Worm (Caenorhabditis elegans): ENCODE measurements around the gene F57B9.3.
A peak's percentile ranks its signal among the peaks of the same experiment; 100 is the strongest.

The F57B9.3 gene

ce11 chrIII:6929558-6930167 lies 10.0 kb upstream of the F57B9.3 start, which contains the start of gene inf-1 (continued):
- TF ChIP-seq pha-4 (GFP tag; IDR thresholded peaks at IDR 0.05) (no peak), pha-4 (tag; optimal IDR thresholded peaks at IDR 0.05) (peak; percentile 29), nhr-77 (tag; optimal IDR thresholded peaks at IDR 0.05) (peak; percentile 10), mes-2 (tag; optimal IDR thresholded peaks at IDR 0.05; ENCODE audit: poor library complexity, severe bottlenecking) (peak; percentile 65), nhr-48 (tag; optimal IDR thresholded peaks at IDR 0.05) (no peak), hlh-30 (tag; optimal IDR thresholded peaks at IDR 0.05; ENCODE audit: insufficient read depth) (peak; percentile 25)

ce11 chrIII:6931896-6932295 lies 7.7 kb upstream of the F57B9.3 start, which contains the start of gene byn-1:
Gene byn-1 (plus strand): TSS chrIII:6932001.
- TF ChIP-seq madf-5 (GFP tag; IDR thresholded peaks at IDR 0.05) (0 out of 4 replicates have a peak, but pooled peaks of 1 of the 2 experiments have one; percentile 10), sdz-12 (GFP tag; optimal IDR thresholded peaks at IDR 0.05) (no peak), lin-38 (GFP tag; IDR thresholded peaks at IDR 0.05) (peak; percentile 58), T26A8.4 (GFP tag; IDR thresholded peaks at IDR 0.05) (peak; percentile 40; the same call in 1 of the 2 replicates), nhr-111 (GFP tag; optimal IDR thresholded peaks at IDR 0.05) (no peak), ama-1 (optimal IDR thresholded peaks at IDR 0.05) (peak; percentile 47), Y75B8A.6 (GFP tag; IDR thresholded peaks at IDR 0.05) (no peak), snpc-1.2 (GFP tag; IDR thresholded peaks at IDR 0.05) (peak; percentile 51; the same call in 1 of the 2 replicates), Y105C5A.15 (GFP tag; IDR thresholded peaks at IDR 0.05) (0 out of 2 replicates have a peak, but pooled peaks have one; percentile 9), Y48G9A.11 (GFP tag; IDR thresholded peaks at IDR 0.05) (peak; percentile 46; the same call in 1 of the 2 replicates), F49E8.2 (tag; optimal IDR thresholded peaks at IDR 0.05; ENCODE audit: borderline replicate concordance) (peak; percentile 34), mes-2 (tag; optimal IDR thresholded peaks at IDR 0.05; ENCODE audit: poor library complexity, severe bottlenecking) (peak; percentile 36), duxl-1 (tag; optimal IDR thresholded peaks at IDR 0.05; ENCODE audit: poor library complexity) (peak; percentile 8), pha-4 (GFP tag; IDR thresholded peaks at IDR 0.05) (peak; percentile 54; the same call in 1 of the 2 replicates), pha-4 (tag; optimal IDR thresholded peaks at IDR 0.05) (no peak)

- no peak for TF ChIP-seq sdz-12 (GFP tag; optimal IDR thresholded peaks at IDR 0.05)
- no peak for TF ChIP-seq nhr-28 (tag; optimal IDR thresholded peaks at IDR 0.05)
- TF ChIP-seq fos-1 (tag; optimal IDR thresholded peaks at IDR 0.05), result no peak
- no peak for TF ChIP-seq lir-3 (tag; optimal IDR thresholded peaks at IDR 0.05)
- TF ChIP-seq spr-1 (tag; optimal IDR thresholded peaks at IDR 0.05), result no peak
- peak; percentile 99 for TF ChIP-seq aha-1 (tag)
- TF ChIP-seq fkh-10 (GFP tag; optimal IDR thresholded peaks at IDR 0.05), result no peak
- TF ChIP-seq nhr-48 (tag; optimal IDR thresholded peaks at IDR 0.05), result no peak
- no peak for TF ChIP-seq mep-1 (tag; optimal IDR thresholded peaks at IDR 0.05)
- no peak for TF ChIP-seq zag-1 (tag; optimal IDR thresholded peaks at IDR 0.05)
- TF ChIP-seq skn-1 (tag; optimal IDR thresholded peaks at IDR 0.05), result no peak
- TF ChIP-seq ctbp-1 (GFP tag; IDR thresholded peaks at IDR 0.05), result no peak
- TF ChIP-seq daf-8 (GFP tag; IDR thresholded peaks at IDR 0.05), result no peak
- TF ChIP-seq T26A8.4 (GFP tag; IDR thresholded peaks at IDR 0.05), result no peak
- no peak for TF ChIP-seq mdl-1 (tag; optimal IDR thresholded peaks at IDR 0.05)
- peak in 1 of 2 experiments; percentile 97 for TF ChIP-seq hif-1 (tag; optimal IDR thresholded peaks at IDR 0.05)
- TF ChIP-seq madf-5 (GFP tag; IDR thresholded peaks at IDR 0.05), result no peak
- TF ChIP-seq dve-1 (tag; optimal IDR thresholded peaks at IDR 0.05; ENCODE audit: insufficient read depth), result peak; percentile 34
- TF ChIP-seq ztf-7 (tag; optimal IDR thresholded peaks at IDR 0.05), result no peak
- no peak for TF ChIP-seq arid-1 (GFP tag; conservative IDR thresholded peaks at IDR 0.05)
- no peak for TF ChIP-seq ceh-62 (tag; optimal IDR thresholded peaks at IDR 0.05)
- no peak for TF ChIP-seq Y5F2A.4 (GFP tag; optimal IDR thresholded peaks at IDR 0.05)
- TF ChIP-seq F26F4.8 (GFP tag; conservative IDR thresholded peaks at IDR 0.05), result no peak
- TF ChIP-seq ces-1 (GFP tag; optimal IDR thresholded peaks at IDR 0.05), result no peak
- TF ChIP-seq unc-39 (tag; optimal IDR thresholded peaks at IDR 0.05), result no peak
These were observed 4.2 kb upstream of the F57B9.3 start, which contains the start of the genes F57B9.8 and coq-2 for ce11 chrIII:6935269-6936017. Gene F57B9.8 (minus strand): TSS chrIII:6935319. Gene coq-2 (plus strand): TSS chrIII:6935967.
